Worm (Caenorhabditis elegans) whole organism, late embryonic: Measurements from ENCODE around the gene lido-9.

Experiments used
- C08G9.2 ChIP-seq: sonication (generic microtip); optimal IDR thresholded peaks from 2 replicates; lab custom pipeline; 2016; ENCODE audit warnings: mild to moderate bottlenecking, missing genetic modification characterization, moderate library complexity, missing compliant biosample characterization
- F13H6.1 ChIP-seq: sonication (generic microtip); optimal IDR thresholded peaks from 2 replicates; lab custom pipeline; 2016; ENCODE audit warnings: missing genetic modification characterization, missing compliant biosample characterization
- K02D7.2 ChIP-seq: sonication (generic microtip); optimal IDR thresholded peaks from 2 replicates; lab custom pipeline; 2017; ENCODE audit warnings: mild to moderate bottlenecking, missing genetic modification characterization, missing compliant biosample characterization
- ama-1 ChIP-seq: fragments of 150-350 bp; optimal IDR thresholded peaks from 2 replicates; lab custom pipeline; 2014
- ceh-18 ChIP-seq: sonication (generic microtip); optimal IDR thresholded peaks from 2 replicates; lab custom pipeline; 2016; ENCODE audit warnings: missing genetic modification characterization, missing compliant biosample characterization
- ceh-19 ChIP-seq: fragments of 200-800 bp; sonication (Bioruptor generic); optimal IDR thresholded peaks from 2 replicates; lab custom pipeline; 2018; ENCODE audit warnings: mild to moderate bottlenecking, missing genetic modification characterization, missing compliant biosample characterization
- ceh-2 ChIP-seq: sonication (generic microtip); optimal IDR thresholded peaks from 2 replicates; lab custom pipeline; 2016; ENCODE audit warnings: missing genotype, missing genetic modification characterization, missing compliant biosample characterization
- ceh-24 ChIP-seq: sonication (generic microtip); optimal IDR thresholded peaks from 2 replicates; lab custom pipeline; 2016; ENCODE audit warnings: mild to moderate bottlenecking, missing genetic modification characterization, missing compliant biosample characterization
- ceh-31 ChIP-seq: sonication (generic microtip); optimal IDR thresholded peaks from 2 replicates; lab custom pipeline; 2016; ENCODE audit warnings: missing genetic modification characterization, missing compliant biosample characterization
- ceh-34 ChIP-seq: sonication (generic microtip); optimal IDR thresholded peaks from 2 replicates; lab custom pipeline; 2016; ENCODE audit warnings: mild to moderate bottlenecking, missing genetic modification characterization, missing compliant biosample characterization
- ceh-48 ChIP-seq: sonication (generic microtip); optimal IDR thresholded peaks from 2 replicates; lab custom pipeline; 2016; ENCODE audit warnings: missing genetic modification characterization, inconsistent platforms, missing compliant biosample characterization
- che-1 ChIP-seq: sonication (generic microtip); optimal IDR thresholded peaks from 2 replicates; lab custom pipeline; 2016; ENCODE audit warnings: mild to moderate bottlenecking, missing genetic modification characterization, missing compliant biosample characterization
- dmd-4 ChIP-seq: sonication (generic microtip); optimal IDR thresholded peaks from 2 replicates; lab custom pipeline; 2016; ENCODE audit warnings: borderline replicate concordance, missing genetic modification characterization, missing compliant biosample characterization
- dve-1 ChIP-seq: sonication (generic microtip); optimal IDR thresholded peaks from 2 replicates; lab custom pipeline; 2017; ENCODE audit warnings: antibody characterized with exemption, mild to moderate bottlenecking, missing genetic modification characterization, missing compliant biosample characterization
- elt-2 ChIP-seq: sonication (generic microtip); optimal IDR thresholded peaks from 2 replicates; lab custom pipeline; 2016; ENCODE audit warnings: missing genetic modification reagents, missing genetic modification characterization, missing compliant biosample characterization
- ets-4 ChIP-seq: sonication (generic microtip); optimal IDR thresholded peaks from 2 replicates; lab custom pipeline; 2016; ENCODE audit warnings: missing genetic modification characterization, missing compliant biosample characterization
- fax-1 ChIP-seq: sonication (generic microtip); optimal IDR thresholded peaks from 2 replicates; lab custom pipeline; 2016; ENCODE audit warnings: missing genotype, missing genetic modification characterization, missing compliant biosample characterization
- hlh-13 ChIP-seq: fragments of 200-800 bp; sonication (Bioruptor generic); optimal IDR thresholded peaks from 2 replicates; lab custom pipeline; 2018; ENCODE audit warnings: mild to moderate bottlenecking, missing genetic modification characterization, missing compliant biosample characterization
- hlh-15 ChIP-seq: sonication (generic microtip); optimal IDR thresholded peaks from 2 replicates; lab custom pipeline; 2016; ENCODE audit warnings: missing genetic modification characterization, missing compliant biosample characterization
- hlh-30 ChIP-seq: sonication (generic microtip); optimal IDR thresholded peaks from 2 replicates; lab custom pipeline; 2017; ENCODE audit warnings: antibody characterized with exemption, missing genetic modification characterization, missing compliant biosample characterization; ENCODE audit not compliant: insufficient read depth
- hlh-8 ChIP-seq: sonication (generic microtip); optimal IDR thresholded peaks from 2 replicates; lab custom pipeline; 2016; ENCODE audit warnings: missing genotype, missing genetic modification characterization, missing compliant biosample characterization
- mec-3 ChIP-seq: sonication (generic microtip); optimal IDR thresholded peaks from 2 replicates; lab custom pipeline; 2016; ENCODE audit warnings: borderline replicate concordance, missing genetic modification characterization, missing compliant biosample characterization
- nfya-1 ChIP-seq: sonication (generic microtip); optimal IDR thresholded peaks from 2 replicates; lab custom pipeline; 2017; ENCODE audit warnings: missing genetic modification characterization, mild to moderate bottlenecking, missing compliant biosample characterization, antibody characterized with exemption, moderate library complexity
- nhr-11 ChIP-seq: fragments of 150-350 bp; optimal IDR thresholded peaks from 2 replicates; lab custom pipeline; 2014; ENCODE audit warnings: missing biosample characterization, missing genetic modification characterization
- nhr-232 ChIP-seq: sonication (generic microtip); optimal IDR thresholded peaks from 2 replicates; lab custom pipeline; 2016; ENCODE audit warnings: missing genetic modification characterization, missing compliant biosample characterization
- odd-2 ChIP-seq: sonication (generic microtip); optimal IDR thresholded peaks from 2 replicates; lab custom pipeline; 2017; ENCODE audit warnings: antibody characterized with exemption, mild to moderate bottlenecking, missing genetic modification characterization, missing compliant biosample characterization
- pat-9 ChIP-seq: fragments of 200-800 bp; sonication (Bioruptor generic); optimal IDR thresholded peaks from 2 replicates; lab custom pipeline; 2018; ENCODE audit warnings: mild to moderate bottlenecking, missing genetic modification characterization, moderate library complexity, missing compliant biosample characterization
- pax-1 ChIP-seq: fragments of 150-350 bp; optimal IDR thresholded peaks from 2 replicates; lab custom pipeline; 2014; ENCODE audit warnings: missing biosample characterization, missing genetic modification characterization
- pha-2 ChIP-seq: sonication (generic microtip); optimal IDR thresholded peaks from 2 replicates; lab custom pipeline; 2017; ENCODE audit warnings: mild to moderate bottlenecking, missing genetic modification characterization, missing compliant biosample characterization
- pha-4 ChIP-seq: fragments of 150-350 bp; optimal IDR thresholded peaks from 2 replicates; lab custom pipeline; 2018; ENCODE audit warnings: missing biosample characterization, missing genetic modification reagents, missing genetic modification characterization
- pqm-1 ChIP-seq: sonication (generic microtip); optimal IDR thresholded peaks from 2 replicates; lab custom pipeline; 2016; ENCODE audit warnings: missing genetic modification characterization, missing compliant biosample characterization
- ref-2 ChIP-seq: sonication (generic microtip); optimal IDR thresholded peaks from 2 replicates; lab custom pipeline; 2016; ENCODE audit warnings: missing genetic modification characterization, missing compliant biosample characterization
- rnt-1 ChIP-seq: sonication (generic microtip); optimal IDR thresholded peaks from 2 replicates; lab custom pipeline; 2016; ENCODE audit warnings: missing genetic modification characterization, missing compliant biosample characterization
- syd-9 ChIP-seq: sonication (generic microtip); optimal IDR thresholded peaks from 2 replicates; lab custom pipeline; 2016; ENCODE audit warnings: mild to moderate bottlenecking, missing genetic modification characterization, moderate library complexity, missing compliant biosample characterization
- tbx-7 ChIP-seq: sonication (generic microtip); optimal IDR thresholded peaks from 2 replicates; lab custom pipeline; 2016; ENCODE audit warnings: missing genotype, missing genetic modification characterization, missing compliant biosample characterization
- ttx-3 ChIP-seq: sonication (generic microtip); optimal IDR thresholded peaks from 2 replicates; lab custom pipeline; 2016; ENCODE audit warnings: missing genetic modification reagents, missing genetic modification characterization, missing compliant biosample characterization
- ztf-16 ChIP-seq: sonication (generic microtip); optimal IDR thresholded peaks from 2 replicates; lab custom pipeline; 2017; ENCODE audit warnings: missing genetic modification characterization, missing compliant biosample characterization

lido-9 gene

DNA sequence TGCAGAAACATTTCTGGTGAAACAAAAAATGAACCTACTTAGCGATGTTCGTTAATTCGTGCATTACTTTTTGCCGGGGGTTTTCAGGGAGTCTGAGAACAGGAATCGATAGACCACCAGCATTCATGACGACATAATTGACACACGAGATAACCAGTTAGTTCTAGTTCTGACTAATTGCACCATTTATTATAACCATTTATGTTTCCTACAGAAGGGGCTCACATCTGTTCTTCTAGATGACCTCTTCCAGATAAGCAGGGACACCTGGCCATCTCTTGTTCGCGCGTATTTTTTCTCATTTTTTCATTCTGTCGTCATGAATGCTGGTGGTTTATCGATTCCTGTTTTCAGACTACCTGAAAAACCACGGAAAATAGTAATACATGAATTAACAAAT lies 7.8 kb downstream of the lido-9 start, which contains the start of gene sdz-5:
Gene sdz-5 (plus strand): TSS at position 301 of the 400 bp plus-strand sequence.
- TF ChIP-seq hlh-15 (tag; lab: Kevin White, UChicago) (no peak), pat-9 (no peak), tbx-7 (tag; lab: Kevin White, UChicago) (no peak), K02D7.2 (no peak), pax-1 (tag; lab: Kevin White, UChicago) (no peak), ama-1 (lab: Kevin White, UChicago) (no peak), ets-4 (no peak), dve-1 (tag; lab: Kevin White, UChicago) (no peak), fax-1 (tag; lab: Kevin White, UChicago) (no peak), ceh-31 (tag; lab: Kevin White, UChicago) (no peak), che-1 (tag; lab: Kevin White, UChicago) (no peak), ceh-19 (GFP tag; lab: Kevin White, UChicago) (no peak), hlh-13 (GFP tag; lab: Kevin White, UChicago) (no peak)

DNA sequence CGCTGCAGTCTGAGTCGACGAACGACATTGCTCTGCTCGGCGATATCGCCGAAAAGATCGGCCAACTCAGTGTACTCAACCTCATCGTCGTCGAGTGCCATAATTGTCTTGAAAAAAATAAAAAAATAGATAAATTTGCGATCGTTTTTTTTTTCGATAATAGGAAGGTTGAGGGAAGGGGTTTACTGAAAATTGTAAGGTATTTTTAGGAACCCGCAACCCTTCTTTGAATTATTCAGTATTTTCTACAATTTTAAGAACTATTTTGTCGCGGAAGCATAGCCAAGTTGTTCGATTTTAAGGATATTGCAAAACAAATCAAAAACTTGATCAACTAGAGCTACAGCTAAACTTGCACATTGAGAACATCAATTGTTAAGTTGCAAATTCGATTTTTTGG lies 11.6 kb downstream of the lido-9 start, which contains the start of gene C41H7.9:
Gene C41H7.9 (minus strand): TSS at position 101 of the 400 bp plus-strand sequence.
- TF ChIP-seq ceh-2 (no peak), elt-2 (tag; lab: Kevin White, UChicago) (no peak), nhr-232 (tag; lab: Kevin White, UChicago) (no peak), dmd-4 (tag; lab: Kevin White, UChicago) (no peak), ceh-48 (tag; lab: Kevin White, UChicago) (no peak), hlh-15 (tag; lab: Kevin White, UChicago) (no peak), syd-9 (no peak), pat-9 (no peak), rnt-1 (no peak), ceh-24 (tag; lab: Kevin White, UChicago) (no peak), ceh-18 (tag; lab: Kevin White, UChicago) (no peak), odd-2 (tag; lab: Kevin White, UChicago) (no peak), che-1 (tag; lab: Kevin White, UChicago) (no peak), ceh-34 (tag; lab: Kevin White, UChicago) (no peak)

DNA sequence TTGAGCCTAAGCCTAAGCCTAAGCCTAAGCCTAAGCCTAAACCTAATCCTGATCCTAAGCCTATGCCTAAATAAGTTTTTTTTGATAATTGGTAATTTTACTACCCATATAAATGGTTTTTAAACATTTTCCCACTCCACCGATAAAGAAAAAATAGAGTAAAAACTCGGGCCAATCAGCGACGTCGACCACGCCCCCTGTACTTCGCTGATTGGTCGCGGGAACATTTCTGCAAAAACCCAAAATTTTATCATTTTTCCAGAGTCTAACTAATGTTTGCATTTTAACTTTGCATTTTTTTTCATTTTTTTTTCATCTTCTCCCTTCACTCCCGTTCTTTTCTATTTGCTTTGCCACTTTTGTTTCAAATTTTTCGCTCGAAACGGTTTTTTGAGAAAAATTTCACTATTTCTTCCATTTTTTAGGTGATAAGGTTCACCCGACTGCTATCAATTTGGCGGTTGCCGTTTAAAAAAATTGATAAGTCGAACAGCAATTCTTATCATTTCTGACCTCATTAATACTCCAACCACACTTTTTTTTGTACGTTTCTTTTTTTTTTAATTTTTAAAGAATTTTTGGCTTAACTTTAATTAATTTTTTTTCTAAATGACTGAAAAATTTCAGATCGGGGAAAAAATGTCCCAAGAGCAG lies 13.8 kb downstream of the lido-9 start, which contains the start of gene C41H7.2:
Gene C41H7.2 (plus strand): TSS at position 622 of the 654 bp plus-strand sequence.
- TF ChIP-seq elt-2 (tag; lab: Kevin White, UChicago) (peak; percentile 90), hlh-8 (tag; lab: Kevin White, UChicago) (no peak), nfya-1 (tag; lab: Kevin White, UChicago) (peak; percentile 86)
- TF ChIP-seq, all 69 proteins: peak for 2

DNA sequence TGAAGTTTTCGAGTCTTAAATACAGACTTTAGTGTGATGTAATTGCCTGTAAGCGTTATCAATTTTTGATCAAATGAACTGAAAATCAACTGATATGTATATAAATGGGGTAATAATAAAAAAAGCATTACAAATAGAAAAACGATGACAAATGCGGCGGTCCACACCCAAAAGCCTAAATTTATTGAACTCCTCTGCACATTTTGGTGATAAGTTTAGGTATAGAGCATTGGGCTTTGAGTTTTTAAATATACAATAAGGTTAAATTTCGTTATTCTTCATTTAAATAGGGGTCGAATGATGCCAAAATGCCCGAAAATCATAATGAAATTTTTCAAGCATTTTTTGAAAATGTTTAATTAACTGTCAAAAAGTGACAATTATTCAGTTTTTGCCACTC lies 19.2 kb downstream of the lido-9 start, which contains the start of gene clec-3:
Gene clec-3 (minus strand): TSS at position 101 of the 400 bp plus-strand sequence.
- TF ChIP-seq ceh-2 (no peak), hlh-15 (tag; lab: Kevin White, UChicago) (no peak), fax-1 (tag; lab: Kevin White, UChicago) (no peak), ama-1 (lab: Kevin White, UChicago) (no peak), K02D7.2 (no peak)

DNA sequence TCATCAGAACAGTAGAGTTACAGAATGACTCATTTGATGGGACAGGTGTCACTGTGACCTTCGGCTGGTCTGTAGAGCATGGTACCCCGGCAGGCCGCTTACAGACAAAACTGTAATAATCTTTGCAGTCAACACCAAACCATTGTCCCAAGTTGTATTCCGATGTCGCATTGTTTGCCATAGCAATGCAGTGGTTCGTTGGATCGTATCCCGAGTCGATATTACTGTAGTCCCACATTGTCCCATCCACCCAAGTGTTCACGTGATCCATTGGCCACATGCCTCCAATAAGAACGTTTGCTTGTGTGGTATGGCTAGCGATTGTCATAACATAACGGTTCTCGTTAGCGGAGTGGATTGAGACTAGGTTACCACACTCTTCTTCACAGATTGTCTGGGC lies 20.3 kb downstream of the lido-9 start:
- TF ChIP-seq C08G9.2 (no peak), rnt-1 (no peak), F13H6.1 (no peak), pha-4 (tag; lab: Kevin White, UChicago) (no peak)

DNA sequence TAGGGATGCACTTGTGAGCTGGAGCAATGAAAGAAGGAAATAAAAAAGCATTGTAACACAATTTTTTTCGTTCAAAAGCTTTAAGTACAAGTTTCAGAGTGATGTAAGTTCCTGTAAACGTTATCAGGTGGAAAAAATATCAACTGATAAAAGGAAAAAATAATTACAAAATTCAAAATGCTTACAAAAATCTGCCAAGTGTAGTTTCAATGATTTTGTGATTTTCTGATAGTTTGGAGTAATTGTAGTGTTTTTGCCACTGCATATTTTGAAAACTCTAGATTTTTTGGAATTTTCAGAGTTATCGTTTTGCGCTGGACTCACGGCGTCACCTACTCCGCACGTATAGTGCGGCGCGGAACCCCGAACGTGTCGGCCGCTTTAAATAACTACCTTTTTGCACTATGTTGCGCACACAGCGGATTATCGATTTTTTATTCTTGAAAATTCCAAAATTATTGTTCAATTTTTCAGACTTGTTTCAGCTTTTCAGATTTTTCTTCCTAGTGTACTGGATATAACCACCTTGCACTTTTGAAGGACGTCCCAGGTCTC lies 22.9 kb downstream of the lido-9 start, which contains the start of gene clec-2:
Gene clec-2 (minus strand): TSS at position 51 of the 555 bp plus-strand sequence.
- TF ChIP-seq pqm-1 (tag; lab: Kevin White, UChicago) (no peak), ttx-3 (tag; lab: Kevin White, UChicago) (no peak), pha-2 (tag; lab: Kevin White, UChicago) (no peak), mec-3 (tag; lab: Kevin White, UChicago) (no peak), dve-1 (tag; lab: Kevin White, UChicago) (no peak), nhr-232 (tag; lab: Kevin White, UChicago) (no peak), che-1 (tag; lab: Kevin White, UChicago) (no peak), ref-2 (no peak), fax-1 (tag; lab: Kevin White, UChicago) (no peak), rnt-1 (no peak), hlh-30 (no peak), nhr-11 (tag; lab: Kevin White, UChicago) (no peak), ztf-16 (tag; lab: Kevin White, UChicago) (no peak), elt-2 (tag; lab: Kevin White, UChicago) (no peak), F13H6.1 (no peak), syd-9 (no peak)
